Worm (Caenorhabditis elegans) whole organism, early embryonic: ENCODE measurements around the gene F32D8.1.
A peak's percentile ranks its signal among the peaks of the same experiment; 100 is the strongest.

Experiments used
- B0310.2 ChIP-seq: sonication (generic microtip); optimal IDR thresholded peaks from 2 replicates; lab custom pipeline; 2016; ENCODE audit warnings: mild to moderate bottlenecking, missing genetic modification characterization, missing compliant biosample characterization
- F13C5.2 ChIP-seq: sonication (generic microtip); optimal IDR thresholded peaks from 2 replicates; lab custom pipeline; 2017; ENCODE audit warnings: mild to moderate bottlenecking, missing genetic modification characterization, inconsistent platforms, missing compliant biosample characterization
- aly-1 ChIP-seq: sonication (generic microtip); optimal IDR thresholded peaks from 2 replicates; lab custom pipeline; 2016; ENCODE audit warnings: missing genetic modification characterization, missing compliant biosample characterization
- ama-1 ChIP-seq: fragments of 150-350 bp; optimal IDR thresholded peaks from 2 replicates; lab custom pipeline; 2014
- ceh-13 ChIP-seq: fragments of 200-800 bp; sonication (Bioruptor generic); optimal IDR thresholded peaks from 2 replicates; lab custom pipeline; 2018; ENCODE audit warnings: mild to moderate bottlenecking, missing genetic modification characterization, missing compliant biosample characterization
- ceh-36 ChIP-seq: sonication (generic microtip); optimal IDR thresholded peaks from 2 replicates; lab custom pipeline; 2016; ENCODE audit warnings: missing genetic modification characterization, inconsistent platforms, missing compliant biosample characterization
- ets-7 ChIP-seq: sonication (generic microtip); optimal IDR thresholded peaks from 2 replicates; lab custom pipeline; 2016; ENCODE audit warnings: missing genotype, missing genetic modification characterization, missing compliant biosample characterization
- flt-1 ChIP-seq: fragments of 200-800 bp; sonication (Bioruptor generic); IDR thresholded peaks from 2 replicates; pipeline ENCODE4 v1.3.6; 2022; ENCODE audit warnings: missing genetic modification characterization, missing compliant biosample characterization
- hmbx-1 ChIP-seq: sonication (generic microtip); optimal IDR thresholded peaks from 2 replicates; lab custom pipeline; 2016; ENCODE audit warnings: mild to moderate bottlenecking, missing genetic modification characterization, missing compliant biosample characterization
- hmg-4 ChIP-seq: fragments of 200-800 bp; sonication (Bioruptor generic); optimal IDR thresholded peaks from 2 replicates; lab custom pipeline; 2018; ENCODE audit warnings: mild to moderate bottlenecking, missing genetic modification characterization, missing compliant biosample characterization
- hnd-1 ChIP-seq: sonication (generic microtip); optimal IDR thresholded peaks from 2 replicates; lab custom pipeline; 2016; ENCODE audit warnings: missing genetic modification characterization, missing compliant biosample characterization
- pes-1 ChIP-seq: fragments of 200-800 bp; sonication (Bioruptor generic); IDR thresholded peaks from 2 replicates; pipeline ENCODE4 v1.3.6; 2022; ENCODE audit warnings: missing genetic modification reagents, missing genetic modification characterization, missing compliant biosample characterization
- sea-1 ChIP-seq: fragments of 200-800 bp; sonication (Bioruptor generic); conservative IDR thresholded peaks from 2 replicates; pipeline ENCODE4 v1.3.6; 2022; ENCODE audit warnings: missing genetic modification characterization, missing compliant biosample characterization
- tbx-11 ChIP-seq: fragments of 200-800 bp; sonication (Bioruptor generic); IDR thresholded peaks from 2 replicates; pipeline ENCODE4 v1.3.6; 2022; ENCODE audit warnings: missing genetic modification characterization, missing compliant biosample characterization
- tbx-37 ChIP-seq: fragments of 200-800 bp; sonication (Bioruptor generic); conservative IDR thresholded peaks from 2 replicates; pipeline ENCODE4 v1.3.6; 2022; ENCODE audit warnings: missing genetic modification reagents, missing genetic modification characterization, missing compliant biosample characterization
- tra-4 ChIP-seq: sonication (generic microtip); optimal IDR thresholded peaks from 2 replicates; lab custom pipeline; 2017; ENCODE audit warnings: missing genetic modification characterization, missing compliant biosample characterization

F32D8.1 gene

DNA sequence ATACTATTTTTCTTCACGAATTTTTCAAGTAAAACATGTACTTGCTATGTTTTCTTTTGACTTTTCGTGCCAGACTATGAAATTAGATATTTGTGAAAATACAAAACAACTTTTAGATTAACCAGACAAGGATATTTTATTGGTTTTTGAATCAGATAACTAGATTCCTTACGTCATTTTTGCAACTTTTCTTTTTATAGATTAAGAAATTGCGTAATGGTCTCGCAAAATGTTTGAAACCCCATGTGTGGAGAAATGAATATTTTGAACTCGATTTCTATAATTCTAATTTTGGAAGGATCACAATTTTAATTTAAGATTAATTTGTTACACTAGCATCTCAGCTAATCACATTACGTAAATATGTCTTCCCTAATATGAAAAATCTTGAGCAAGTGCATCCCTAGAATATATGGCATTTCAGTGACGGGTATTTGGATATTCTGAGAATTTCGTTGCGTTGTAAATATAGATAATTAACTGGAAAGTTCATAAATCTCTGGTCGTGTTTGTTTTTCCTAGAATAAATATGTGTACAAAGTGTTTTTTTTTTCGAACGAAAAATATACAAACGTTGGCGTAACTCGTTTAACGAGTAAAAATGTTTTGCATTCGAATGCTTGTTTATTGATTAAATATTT, 18.1 kb upstream of the F32D8.1 start:
- TF ChIP-seq hmg-4 (no peak), F13C5.2 (tag; lab: Kevin White, UChicago) (no peak), ama-1 (no peak)

DNA sequence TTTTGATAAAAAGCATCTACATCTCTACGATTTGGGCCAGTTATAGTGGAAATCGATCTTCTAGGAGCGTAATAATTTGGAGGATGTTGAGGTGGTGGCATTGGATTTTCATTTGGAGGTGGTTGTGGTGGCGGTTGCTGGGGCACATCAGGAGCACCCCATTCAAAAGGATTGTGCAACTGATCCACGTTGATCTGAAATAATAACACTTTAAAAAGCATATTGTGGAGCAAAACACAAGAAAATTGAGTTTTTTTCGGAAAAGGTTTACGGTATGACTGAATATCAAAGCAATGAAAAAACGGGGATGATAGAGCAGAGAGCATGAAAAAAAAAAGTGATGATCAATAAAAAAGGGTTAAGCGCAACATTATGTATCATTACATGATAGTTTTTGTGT, 15.0 kb upstream of the F32D8.1 start, which contains the start of gene saeg-1:
saeg-1 (minus strand) TSS at position 101 of the 400 bp plus-strand sequence.
- TF ChIP-seq ama-1 (no peak), hmbx-1 (tag; lab: Kevin White, UChicago) (no peak)

DNA sequence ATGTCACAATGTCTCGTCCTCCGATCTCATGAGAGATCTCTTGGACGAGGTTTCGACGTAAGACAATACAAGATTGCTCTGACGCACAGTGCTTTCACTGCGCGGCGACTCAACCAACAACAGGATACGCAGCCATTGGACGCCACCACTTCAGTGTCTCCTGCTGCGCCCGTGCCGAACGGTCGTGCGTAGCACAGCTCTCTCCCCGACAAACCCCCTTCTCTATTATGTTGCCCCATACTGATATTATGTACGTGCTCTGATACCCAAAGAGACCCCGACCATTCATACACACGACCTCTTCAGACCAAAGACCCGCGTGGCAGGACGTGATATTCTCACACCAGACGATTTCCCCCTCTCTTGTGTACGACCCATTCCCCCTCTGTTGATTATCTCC, 14.3 kb upstream of the F32D8.1 start:
- peak; percentile 43; the same call in 1 of the 2 replicates for TF ChIP-seq sea-1 (GFP tag; lab: Robert Waterston, UW)

DNA sequence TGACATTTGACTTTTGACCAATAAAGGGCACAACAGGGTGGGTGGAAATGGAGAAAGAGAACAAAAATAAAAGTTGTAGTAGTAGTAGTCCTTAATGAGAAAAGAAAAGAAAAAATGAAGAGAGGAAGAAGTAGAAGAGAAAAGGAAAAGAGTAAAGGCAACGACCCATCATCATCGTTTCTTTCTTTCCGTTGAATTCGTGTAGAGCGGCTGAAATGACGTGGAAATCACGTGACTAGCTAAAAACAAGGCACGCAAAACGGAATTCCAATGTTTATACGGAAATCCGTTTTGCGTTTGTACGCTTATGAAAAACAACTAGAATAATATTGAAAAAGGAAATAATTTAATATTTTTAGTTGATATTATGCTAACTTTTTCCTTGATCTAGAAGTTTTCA, 13.0 kb upstream of the F32D8.1 start:
- TF ChIP-seq tbx-37 (GFP tag; lab: Robert Waterston, UW): no peak
- no peak for TF ChIP-seq hnd-1
- TF ChIP-seq ceh-13 (GFP tag; lab: Kevin White, UChicago): no peak
- TF ChIP-seq tra-4 (tag; lab: Kevin White, UChicago): no peak
- TF ChIP-seq flt-1 (GFP tag; lab: Robert Waterston, UW): no peak
- TF ChIP-seq tbx-11 (GFP tag; lab: Robert Waterston, UW): no peak
- no peak for TF ChIP-seq aly-1 (tag; lab: Kevin White, UChicago)
- no peak for TF ChIP-seq sea-1 (GFP tag; lab: Robert Waterston, UW)
- TF ChIP-seq ets-7 (tag; lab: Kevin White, UChicago): no peak
- TF ChIP-seq hmg-4: no peak
- TF ChIP-seq pes-1 (GFP tag; lab: Robert Waterston, UW): no peak

DNA sequence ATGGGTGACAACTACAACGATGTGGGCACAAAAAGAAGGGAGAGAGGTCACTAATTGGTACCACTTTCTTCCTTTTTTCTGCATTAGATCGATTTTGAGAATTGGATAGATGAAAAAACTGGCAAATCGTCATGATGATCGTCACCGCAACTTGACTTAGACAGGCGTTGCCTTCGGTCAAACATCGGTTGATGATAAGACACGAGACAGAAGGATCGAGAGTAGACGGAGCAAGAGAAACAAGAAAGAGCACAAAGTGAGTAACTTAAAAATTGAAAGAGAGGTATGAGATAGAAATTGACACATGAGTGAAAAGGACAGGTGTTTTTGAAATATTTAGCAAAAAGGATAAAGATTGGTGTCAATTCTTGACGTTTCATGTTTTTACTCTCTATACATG, 10.6 kb upstream of the F32D8.1 start:
- no peak for TF ChIP-seq ets-7 (tag; lab: Kevin White, UChicago)

DNA sequence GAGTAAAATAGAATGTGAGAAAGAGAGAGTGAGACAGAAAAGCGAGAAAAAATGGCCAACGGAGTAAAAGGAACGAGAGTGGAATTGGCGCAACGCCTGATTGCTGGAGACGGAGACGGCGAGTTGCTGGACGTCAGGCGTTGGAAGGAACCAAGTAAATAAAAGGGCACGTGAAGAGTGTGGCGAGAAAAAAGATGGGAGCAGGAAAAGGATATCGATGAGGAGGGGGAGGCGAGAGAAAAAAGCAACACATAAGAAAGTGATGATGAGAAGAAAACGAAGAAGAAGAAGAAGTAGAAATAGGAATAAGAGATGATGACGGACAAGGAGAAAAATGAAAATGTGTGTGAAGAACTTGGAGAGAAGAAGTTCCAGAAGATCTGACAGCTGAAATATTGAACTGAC, 9.2 kb upstream of the F32D8.1 start:
- no peak for TF ChIP-seq aly-1 (tag; lab: Kevin White, UChicago)
- TF ChIP-seq tbx-11 (GFP tag; lab: Robert Waterston, UW): no peak

DNA sequence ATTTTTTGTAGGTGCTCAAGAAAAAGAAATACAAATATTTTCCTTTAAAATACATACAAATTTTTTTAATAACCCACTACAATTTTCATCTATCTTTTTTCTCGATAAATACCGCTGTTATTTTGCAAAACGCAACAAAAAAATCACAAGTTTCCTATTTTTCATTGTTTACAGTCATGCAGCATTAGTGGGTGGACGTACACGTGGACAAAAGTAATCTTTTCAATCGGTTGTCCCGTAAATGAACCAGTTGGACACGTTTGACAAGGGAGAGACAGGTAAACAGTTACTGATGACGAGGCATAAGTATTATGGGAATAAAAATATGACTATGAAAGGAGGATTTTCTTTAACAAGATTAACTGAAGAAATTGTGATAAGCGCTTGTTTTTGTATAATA, 7.4 kb upstream of the F32D8.1 start:
- TF ChIP-seq hmg-4: no peak
- no peak for TF ChIP-seq ets-7 (tag; lab: Kevin White, UChicago)
- TF ChIP-seq sea-1 (GFP tag; lab: Robert Waterston, UW): no peak

DNA sequence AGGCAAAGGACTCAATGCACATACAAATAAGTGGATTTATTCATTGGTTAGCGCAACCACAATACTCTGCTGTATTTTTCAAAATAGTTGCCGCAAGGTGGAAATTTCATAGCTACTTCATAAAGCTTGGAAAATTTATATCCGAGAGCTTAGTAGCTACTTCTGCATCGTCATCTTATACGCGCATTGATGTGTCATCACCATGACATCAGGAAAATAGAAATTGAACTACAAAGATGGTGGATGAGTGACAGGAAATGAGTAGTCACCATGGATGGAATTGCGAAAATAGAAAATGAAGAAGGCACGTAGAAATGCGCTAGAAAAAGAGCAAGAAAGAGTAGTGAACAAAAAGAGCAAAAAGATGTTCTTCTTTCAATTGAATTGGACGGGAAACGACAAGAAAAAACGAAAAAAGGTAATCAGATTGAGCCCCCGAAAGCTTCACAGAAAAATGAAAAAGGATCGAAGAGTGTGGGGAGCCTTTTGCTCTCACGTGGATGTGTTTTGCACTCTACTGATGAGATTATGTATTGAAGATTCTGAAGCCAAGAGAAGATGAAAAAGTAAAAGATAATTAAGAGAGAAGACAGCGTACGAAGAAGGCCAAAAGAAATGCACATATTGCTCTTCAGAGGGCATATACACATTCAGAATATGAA, 5.6 kb upstream of the F32D8.1 start:
- TF ChIP-seq aly-1 (tag; lab: Kevin White, UChicago): no peak
- no peak for TF ChIP-seq ceh-36
- TF ChIP-seq tbx-11 (GFP tag; lab: Robert Waterston, UW): no peak
- no peak for TF ChIP-seq F13C5.2 (tag; lab: Kevin White, UChicago)
- no peak for TF ChIP-seq ceh-13 (GFP tag; lab: Kevin White, UChicago)

DNA sequence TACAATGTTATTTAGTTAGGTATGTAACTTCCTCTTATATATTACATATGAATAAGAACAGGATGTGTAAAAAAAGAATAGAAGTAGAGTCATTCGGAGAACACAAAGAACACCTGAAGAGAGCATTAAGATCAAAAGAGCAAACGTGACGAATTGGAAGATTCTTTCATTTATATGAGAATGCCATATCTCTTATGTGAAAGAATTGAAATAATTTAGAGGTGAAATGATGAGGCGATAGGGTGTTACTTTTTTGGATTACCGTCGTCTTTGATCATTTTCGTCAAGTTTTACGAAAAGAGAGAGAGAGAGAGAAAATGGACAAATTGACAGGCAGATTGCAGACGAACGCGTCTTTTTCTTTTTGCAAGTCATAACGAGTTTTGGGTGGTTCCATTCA, 4.1 kb upstream of the F32D8.1 start:
- TF ChIP-seq tra-4 (tag; lab: Kevin White, UChicago): no peak
- no peak for TF ChIP-seq ama-1
- TF ChIP-seq hnd-1: no peak
- no peak for TF ChIP-seq ceh-36
- no peak for TF ChIP-seq hmg-4
- no peak for TF ChIP-seq flt-1 (GFP tag; lab: Robert Waterston, UW)
- no peak for TF ChIP-seq F13C5.2 (tag; lab: Kevin White, UChicago)
- TF ChIP-seq B0310.2 (tag; lab: Kevin White, UChicago): no peak
- TF ChIP-seq tbx-11 (GFP tag; lab: Robert Waterston, UW): no peak

DNA sequence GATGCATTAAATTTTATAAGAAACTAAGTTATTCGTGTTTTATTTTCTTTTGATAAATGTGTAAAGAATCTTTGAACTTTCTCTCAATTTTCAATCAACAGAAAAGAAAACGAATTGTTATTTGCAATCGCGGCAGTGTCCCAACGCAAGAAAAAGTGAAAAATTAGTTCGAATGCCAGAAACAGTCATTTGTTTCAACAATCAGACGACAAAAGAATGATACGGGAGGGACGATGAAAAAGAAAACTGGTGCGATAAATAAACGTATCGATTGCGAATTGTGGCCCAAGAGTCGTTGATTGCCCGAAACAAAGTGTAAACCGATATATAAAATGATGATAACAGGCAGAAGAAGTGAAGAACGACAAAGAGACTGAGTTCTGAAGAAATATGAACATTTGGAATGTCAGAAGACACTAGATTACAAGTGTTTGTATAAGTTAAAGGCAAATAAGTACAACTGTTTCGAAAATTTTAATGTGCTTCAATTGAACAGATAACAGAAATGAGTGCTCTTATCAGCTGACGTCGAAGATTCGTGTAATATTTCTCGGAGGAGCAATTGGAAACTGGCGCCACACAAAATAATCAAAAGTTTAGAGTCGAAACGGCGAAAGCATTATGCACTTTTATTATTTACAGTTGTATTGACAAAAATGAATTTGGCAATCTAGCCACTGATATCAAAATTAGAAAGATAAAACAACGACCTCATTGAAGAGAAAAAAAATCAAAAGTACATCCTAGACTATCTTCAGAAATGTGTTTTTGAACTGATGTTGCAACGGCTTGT, 2.6 kb upstream of the F32D8.1 start:
- TF ChIP-seq hmbx-1 (tag; lab: Kevin White, UChicago): no peak
- no peak for TF ChIP-seq F13C5.2 (tag; lab: Kevin White, UChicago)
- no peak for TF ChIP-seq ceh-36
- no peak for TF ChIP-seq tbx-11 (GFP tag; lab: Robert Waterston, UW)
- no peak for TF ChIP-seq aly-1 (tag; lab: Kevin White, UChicago)
- no peak for TF ChIP-seq B0310.2 (tag; lab: Kevin White, UChicago)
